Fruit fly (Drosophila melanogaster) Kc167 (cell line): ENCODE data around the gene CG10834.

Experiments used
- Myc ChIP-seq: fragments of >200 bp; optimal IDR thresholded peaks from 2 replicates; lab custom pipeline; 2017; ENCODE audit warnings: missing external identifiers
- Sin3A ChIP-seq: fragments of >200 bp; optimal IDR thresholded peaks from 2 replicates; lab custom pipeline; 2018; ENCODE audit warnings: missing external identifiers
- ttk ChIP-seq: sonication (Bioruptor generic); optimal IDR thresholded peaks from 2 replicates; lab custom pipeline; 2017; ENCODE audit warnings: missing external identifiers

dm6 chr2L:22120871-22121388, 13.8 kb upstream of the CG10834 start, which contains the start of gene CG3651:
- TF ChIP-seq Myc (lab: Kevin White, UChicago) (no peak), Sin3A (lab: Kevin White, UChicago) (no peak), ttk (no peak)
